Worm (Caenorhabditis elegans) whole organism, midembryonic: ENCODE measurements around the gene T26G10.4.

Experiments
- flt-1 ChIP-seq: fragments of 200-800 bp; sonication (Bioruptor generic); IDR thresholded peaks from 2 replicates; pipeline ENCODE4 v1.3.6; 2022; ENCODE audit warnings: missing genetic modification characterization, missing compliant biosample characterization
- klf-2 ChIP-seq: fragments of 200-800 bp; sonication (Bioruptor generic); conservative IDR thresholded peaks from 2 replicates; pipeline ENCODE4 v1.3.6; 2022; ENCODE audit warnings: missing genetic modification reagents, missing genetic modification characterization, missing compliant biosample characterization
- med-1 ChIP-seq: sonication (generic microtip); optimal IDR thresholded peaks from 2 replicates; lab custom pipeline; 2017; ENCODE audit warnings: missing genetic modification characterization, mild to moderate bottlenecking, missing compliant biosample characterization, antibody characterized with exemption, missing genetic modification reagents; ENCODE audit not compliant: insufficient read depth
- tab-1 ChIP-seq: fragments of 200-800 bp; sonication (Bioruptor generic); IDR thresholded peaks from 2 replicates; pipeline ENCODE4 v1.3.6; 2022; ENCODE audit warnings: missing genetic modification characterization, missing compliant biosample characterization

ce11 chrIII:9442846-9443245, 22.5 kb downstream of the T26G10.4 start:
- no peak for TF ChIP-seq flt-1
- no peak for TF ChIP-seq klf-2
- no peak for TF ChIP-seq tab-1
- no peak for TF ChIP-seq med-1
